Worm (Caenorhabditis elegans) whole organism, L2 larva: ENCODE results near the gene C32C4.3.
A peak's percentile ranks its signal among the peaks of the same experiment; 100 is the strongest.

Experiments used
- C34F6.9 ChIP-seq: fragments of 150-350 bp; optimal IDR thresholded peaks from 2 replicates; lab custom pipeline; 2014; ENCODE audit warnings: missing biosample characterization, missing genetic modification characterization
- R02D3.7 ChIP-seq: fragments of 150-350 bp; optimal IDR thresholded peaks from 2 replicates; lab custom pipeline; 2014; ENCODE audit warnings: missing biosample characterization, missing genetic modification characterization
- alr-1 ChIP-seq: fragments of 150-350 bp; optimal IDR thresholded peaks from 2 replicates; lab custom pipeline; 2014; ENCODE audit warnings: missing biosample characterization, missing genetic modification characterization
- aly-2 ChIP-seq: fragments of 150-350 bp; optimal IDR thresholded peaks from 2 replicates; lab custom pipeline; 2014; ENCODE audit warnings: missing biosample characterization, missing genetic modification characterization
- ama-1 ChIP-seq: fragments of 150-350 bp; optimal IDR thresholded peaks from 2 replicates; lab custom pipeline; 2018; ENCODE audit warnings: inconsistent platforms
- blmp-1 ChIP-seq: sonication (generic microtip); optimal IDR thresholded peaks from 2 replicates; lab custom pipeline; 2017; ENCODE audit warnings: missing genetic modification characterization, mild to moderate bottlenecking, missing compliant biosample characterization, antibody characterized with exemption, moderate library complexity; ENCODE audit not compliant: insufficient read depth
- ceh-16 ChIP-seq: fragments of 150-350 bp; optimal IDR thresholded peaks from 2 replicates; lab custom pipeline; 2014; ENCODE audit warnings: missing biosample characterization, missing genetic modification characterization
- dmd-4 ChIP-seq: sonication (generic microtip); optimal IDR thresholded peaks from 2 replicates; lab custom pipeline; 2017; ENCODE audit warnings: missing biosample characterization, missing genetic modification characterization
- egl-27 ChIP-seq: sonication (generic microtip); optimal IDR thresholded peaks from 3 replicates; lab custom pipeline; 2017; ENCODE audit warnings: missing biosample characterization, missing genetic modification reagents, missing genetic modification characterization
- elt-3 ChIP-seq: sonication (generic microtip); optimal IDR thresholded peaks from 2 replicates; lab custom pipeline; 2017; ENCODE audit warnings: missing biosample characterization, missing genetic modification characterization
- gmeb-1 ChIP-seq: fragments of 150-350 bp; optimal IDR thresholded peaks from 2 replicates; lab custom pipeline; 2014; ENCODE audit warnings: missing biosample characterization, missing genetic modification characterization
- lin-11 ChIP-seq: fragments of 150-350 bp; sonication (generic microtip); optimal IDR thresholded peaks from 2 replicates; lab custom pipeline; 2014; ENCODE audit warnings: missing biosample characterization, missing genetic modification characterization, inconsistent platforms, mixed read lengths
- lin-13 ChIP-seq: fragments of 150-350 bp; optimal IDR thresholded peaks from 2 replicates; lab custom pipeline; 2014; ENCODE audit warnings: missing biosample characterization, missing genetic modification reagents, missing genetic modification characterization
- nhr-11 ChIP-seq: fragments of 150-350 bp; optimal IDR thresholded peaks from 2 replicates; lab custom pipeline; 2014; ENCODE audit warnings: missing biosample characterization, missing genetic modification characterization
- nhr-21 ChIP-seq: fragments of 150-350 bp; optimal IDR thresholded peaks from 2 replicates; lab custom pipeline; 2014; ENCODE audit warnings: missing biosample characterization, missing genetic modification characterization
- nhr-25 ChIP-seq: fragments of 150-350 bp; sonication (generic microtip); optimal IDR thresholded peaks from 3 replicates; lab custom pipeline; 2014; ENCODE audit warnings: missing biosample characterization, missing genetic modification characterization
- nhr-6 ChIP-seq: fragments of 150-350 bp; optimal IDR thresholded peaks from 2 replicates; lab custom pipeline; 2014; ENCODE audit warnings: missing biosample characterization, missing genetic modification characterization
- nhr-77 ChIP-seq: fragments of 150-350 bp; optimal IDR thresholded peaks from 2 replicates; lab custom pipeline; 2014; ENCODE audit warnings: missing biosample characterization, missing genetic modification characterization
- peb-1 ChIP-seq: fragments of 150-350 bp; optimal IDR thresholded peaks from 2 replicates; lab custom pipeline; 2014; ENCODE audit warnings: missing biosample characterization, missing genetic modification characterization
- sem-4 ChIP-seq: fragments of 150-350 bp; optimal IDR thresholded peaks from 2 replicates; lab custom pipeline; 2014; ENCODE audit warnings: missing biosample characterization, missing genetic modification reagents, missing genetic modification characterization
- sma-9 ChIP-seq, 2 experiments: fragments of 150-350 bp in 1 of 2; sonication (generic microtip) in 1 of 2; optimal IDR thresholded peaks; 2 replicates each; lab custom pipeline; 2014 to 2016; ENCODE audit warnings: missing genetic modification characterization in 2 of 2, mild to moderate bottlenecking in 1 of 2, missing biosample characterization in 1 of 2, missing compliant biosample characterization in 1 of 2, missing genetic modification reagents in 1 of 2, moderate library complexity in 1 of 2
- unc-39 ChIP-seq: fragments of 150-350 bp; optimal IDR thresholded peaks from 2 replicates; lab custom pipeline; 2014; ENCODE audit warnings: missing biosample characterization, missing genetic modification characterization
- unc-55 ChIP-seq: fragments of 150-350 bp; sonication (generic microtip); optimal IDR thresholded peaks from 3 replicates; lab custom pipeline; 2014; ENCODE audit warnings: missing biosample characterization, missing genetic modification reagents, missing genetic modification characterization
- unc-62 ChIP-seq: fragments of 150-350 bp; optimal IDR thresholded peaks from 2 replicates; lab custom pipeline; 2014; ENCODE audit warnings: missing biosample characterization, missing genetic modification reagents, missing genetic modification characterization
- zag-1 ChIP-seq: fragments of 150-350 bp; optimal IDR thresholded peaks from 2 replicates; lab custom pipeline; 2014; ENCODE audit warnings: missing biosample characterization, missing genetic modification characterization
- ztf-11 ChIP-seq: sonication (generic microtip); optimal IDR thresholded peaks from 2 replicates; lab custom pipeline; 2017; ENCODE audit warnings: missing biosample characterization, missing genetic modification characterization

Gene C32C4.3

ce11 chrV:10602051-10602937 is 44.6 kb downstream of the C32C4.3 start, which contains the start of gene H27A22.1:
Gene H27A22.1, plus strand, starts transcription at chrV:10602555.
- TF ChIP-seq blmp-1 (tag; lab: Kevin White, UChicago) = peak; percentile 95
- TF ChIP-seq unc-55 (GFP tag; lab: Kevin White, UChicago) = no peak
- peak; percentile 9 for TF ChIP-seq nhr-25 (tag; lab: Kevin White, UChicago)
- TF ChIP-seq ama-1 (lab: Kevin White, UChicago) = no peak
- no peak for TF ChIP-seq unc-62 (GFP tag; lab: Kevin White, UChicago)
- no peak for TF ChIP-seq peb-1

- no peak for TF ChIP-seq lin-13 (GFP tag; lab: Kevin White, UChicago)
- no peak for TF ChIP-seq nhr-11 (tag; lab: Kevin White, UChicago)
- TF ChIP-seq elt-3 (tag; lab: Kevin White, UChicago) = no peak
- TF ChIP-seq unc-55 (GFP tag; lab: Kevin White, UChicago) = peak; percentile 36
- TF ChIP-seq unc-62 (GFP tag; lab: Kevin White, UChicago) = no peak
- no peak for TF ChIP-seq aly-2 (tag; lab: Kevin White, UChicago)
- TF ChIP-seq zag-1 = no peak
- no peak for TF ChIP-seq ceh-16 (tag; lab: Kevin White, UChicago)
These were observed 48.2 kb downstream of the C32C4.3 start, which contains the start of gene scpl-4 for ce11 chrV:10598670-10599154. Gene scpl-4, plus strand, starts transcription at chrV:10599104.

- no peak for TF ChIP-seq ztf-11
- no peak for TF ChIP-seq gmeb-1 (tag; lab: Kevin White, UChicago)
- TF ChIP-seq R02D3.7 (tag; lab: Kevin White, UChicago) = no peak
- TF ChIP-seq sma-9 (GFP tag; optimal IDR thresholded peaks at IDR 0.05; lab: Kevin White, UChicago) = no peak
- no peak for TF ChIP-seq sma-9 (tag; optimal IDR thresholded peaks at IDR 0.05; lab: Kevin White, UChicago)
- no peak for TF ChIP-seq unc-39 (tag; lab: Kevin White, UChicago)
- TF ChIP-seq dmd-4 = no peak
- no peak for TF ChIP-seq nhr-77 (tag; lab: Kevin White, UChicago)
- no peak for TF ChIP-seq alr-1 (tag; lab: Kevin White, UChicago)
- TF ChIP-seq sem-4 (tag; lab: Kevin White, UChicago) = no peak
- no peak for TF ChIP-seq egl-27
- TF ChIP-seq lin-11 (tag; lab: Kevin White, UChicago) = no peak
- no peak for TF ChIP-seq nhr-21 (tag; lab: Kevin White, UChicago)
- no peak for TF ChIP-seq nhr-6 (tag; lab: Kevin White, UChicago)
- TF ChIP-seq ama-1 (lab: Kevin White, UChicago) = no peak
- no peak for TF ChIP-seq aly-2 (tag; lab: Kevin White, UChicago)
- no peak for TF ChIP-seq C34F6.9 (tag; lab: Kevin White, UChicago)
These were observed 49.7 kb downstream of the C32C4.3 start, which contains the start of gene T21C9.13 for ce11 chrV:10597234-10597633. Gene T21C9.13, plus strand, starts transcription at chrV:10597266.
